Fruit fly (Drosophila melanogaster) whole organism, embryonic: ENCODE measurements around the gene CG33191.

ENCODE experiments used
- CG10274 ChIP-seq: fragments of 200-800 bp; sonication (Bioruptor generic); optimal IDR thresholded peaks from 3 replicates; lab custom pipeline; 2017; ENCODE audit warnings: missing biosample characterization, mild to moderate bottlenecking, missing genetic modification characterization
- CG11247 ChIP-seq: fragments of 200-800 bp; sonication (Bioruptor generic); IDR thresholded peaks from 2 replicates; pipeline ENCODE4 v1.3.6; 2022; ENCODE audit warnings: missing biosample characterization, missing genetic modification characterization
- CG11560 ChIP-seq: fragments of 200-800 bp; sonication (Bioruptor generic); IDR thresholded peaks from 3 replicates; pipeline ENCODE4 v1.3.6; 2022; ENCODE audit warnings: missing biosample characterization, missing genetic modification characterization
- CG11695 ChIP-seq: fragments of 200-800 bp; sonication (Bioruptor generic); IDR thresholded peaks from 3 replicates; pipeline ENCODE4 v1.3.6; 2022; ENCODE audit warnings: missing biosample characterization, missing genetic modification characterization
- CG14667 ChIP-seq: fragments of 200-800 bp; sonication (Bioruptor generic); IDR thresholded peaks from 2 replicates; pipeline ENCODE4 v1.3.6; 2022; ENCODE audit warnings: missing biosample characterization, missing genetic modification characterization
- CG15696 ChIP-seq: fragments of 200-800 bp; sonication (Bioruptor generic); optimal IDR thresholded peaks from 2 replicates; lab custom pipeline; 2019; ENCODE audit warnings: missing biosample characterization, mild to moderate bottlenecking, missing genetic modification characterization, moderate library complexity
- CG16815 ChIP-seq: fragments of 200-800 bp; sonication (Bioruptor generic); optimal IDR thresholded peaks from 3 replicates; lab custom pipeline; 2017; ENCODE audit warnings: missing biosample characterization, mild to moderate bottlenecking, missing genetic modification characterization
- CG2116 ChIP-seq: fragments of 200-800 bp; sonication (Bioruptor generic); optimal IDR thresholded peaks from 3 replicates; lab custom pipeline; 2018; ENCODE audit warnings: missing biosample characterization, mild to moderate bottlenecking, missing genetic modification characterization
- CG30403 ChIP-seq: fragments of 200-800 bp; sonication (Bioruptor generic); optimal IDR thresholded peaks from 3 replicates; lab custom pipeline; 2016; ENCODE audit warnings: missing biosample characterization, missing genetic modification characterization
- CG31224 ChIP-seq: fragments of 200-800 bp; sonication (Bioruptor generic); IDR thresholded peaks from 2 replicates; pipeline ENCODE4 v1.3.6; 2022; ENCODE audit warnings: missing biosample characterization, missing genetic modification characterization
- CG31388 ChIP-seq: fragments of 200-800 bp; sonication (Bioruptor generic); optimal IDR thresholded peaks from 2 replicates; lab custom pipeline; 2016; ENCODE audit warnings: missing biosample characterization, missing genetic modification characterization
- CG3995 ChIP-seq: fragments of 200-800 bp; sonication (Bioruptor generic); optimal IDR thresholded peaks from 3 replicates; lab custom pipeline; 2016; ENCODE audit warnings: missing biosample characterization, missing genetic modification characterization
- CG4328 ChIP-seq: fragments of 200-800 bp; sonication (Bioruptor generic); optimal IDR thresholded peaks from 3 replicates; lab custom pipeline; 2017; ENCODE audit warnings: missing biosample characterization, missing genetic modification reagents, missing genetic modification characterization
- CG4730 ChIP-seq: fragments of 200-800 bp; sonication (Bioruptor generic); IDR thresholded peaks from 2 replicates; pipeline ENCODE4 v1.3.6; 2022; ENCODE audit warnings: missing biosample characterization, missing genetic modification characterization
- CG6689 ChIP-seq: fragments of 200-800 bp; sonication (Bioruptor generic); IDR thresholded peaks from 2 replicates; pipeline ENCODE4 v1.3.6; 2022; ENCODE audit warnings: missing biosample characterization, missing genetic modification characterization
- CG6813 ChIP-seq: fragments of 200-800 bp; sonication (Bioruptor generic); optimal IDR thresholded peaks from 2 replicates; lab custom pipeline; 2017; ENCODE audit warnings: missing biosample characterization, missing genetic modification characterization, mild to moderate bottlenecking, moderate library complexity, missing genetic modification reagents
- CG7271 ChIP-seq: fragments of 200-800 bp; sonication (Bioruptor generic); optimal IDR thresholded peaks from 2 replicates; lab custom pipeline; 2018; ENCODE audit warnings: missing biosample characterization, mild to moderate bottlenecking, missing genetic modification characterization, moderate library complexity
- CG7928 ChIP-seq: fragments of 200-800 bp; sonication (Bioruptor generic); optimal IDR thresholded peaks from 2 replicates; lab custom pipeline; 2017; ENCODE audit warnings: missing biosample characterization, mild to moderate bottlenecking, missing genetic modification characterization
- CG8944 ChIP-seq: fragments of 200-800 bp; sonication (Bioruptor generic); optimal IDR thresholded peaks from 3 replicates; lab custom pipeline; 2016; ENCODE audit warnings: missing biosample characterization, missing genetic modification characterization
- CG9727 ChIP-seq: fragments of 200-800 bp; sonication (Bioruptor generic); optimal IDR thresholded peaks from 3 replicates; lab custom pipeline; 2017; ENCODE audit warnings: missing biosample characterization, mild to moderate bottlenecking, missing genetic modification characterization
- Chrac-16 ChIP-seq: fragments of 200-800 bp; sonication (Bioruptor generic); optimal IDR thresholded peaks from 3 replicates; lab custom pipeline; 2016; ENCODE audit warnings: missing biosample characterization, missing genetic modification characterization
- Dbx ChIP-seq: fragments of 200-800 bp; sonication (Bioruptor generic); IDR thresholded peaks from 3 replicates; pipeline ENCODE4 v1.3.6; 2022; ENCODE audit warnings: missing biosample characterization, missing genetic modification characterization
- Dek ChIP-seq: fragments of 200-800 bp; sonication (Bioruptor generic); optimal IDR thresholded peaks from 3 replicates; lab custom pipeline; 2019; ENCODE audit warnings: missing biosample characterization, mild to moderate bottlenecking, missing genetic modification characterization, moderate library complexity
- Dip3 ChIP-seq: fragments of 200-800 bp; sonication (Bioruptor generic); optimal IDR thresholded peaks from 3 replicates; lab custom pipeline; 2016; ENCODE audit warnings: missing biosample characterization, missing genetic modification characterization
- Ets97D ChIP-seq: fragments of 200-800 bp; sonication (Bioruptor generic); optimal IDR thresholded peaks from 3 replicates; lab custom pipeline; 2016; ENCODE audit warnings: missing biosample characterization, missing genetic modification characterization
- H2.0 ChIP-seq: fragments of 200-800 bp; sonication (Bioruptor generic); IDR thresholded peaks from 2 replicates; pipeline ENCODE4 v1.3.6; 2022; ENCODE audit warnings: missing biosample characterization, missing genetic modification characterization
- HLH54F ChIP-seq: fragments of 200-800 bp; sonication (Bioruptor generic); optimal IDR thresholded peaks from 3 replicates; lab custom pipeline; 2016; ENCODE audit warnings: missing biosample characterization, missing genetic modification characterization
- Lpt ChIP-seq: fragments of >200 bp; optimal IDR thresholded peaks from 2 replicates; lab custom pipeline; 2018; ENCODE audit warnings: missing biosample characterization, missing genetic modification characterization
- Mrtf ChIP-seq: fragments of 200-800 bp; sonication (Bioruptor generic); IDR thresholded peaks from 3 replicates; pipeline ENCODE4 v1.3.6; 2022; ENCODE audit warnings: missing biosample characterization, missing genetic modification characterization
- NC2β ChIP-seq: fragments of 200-800 bp; sonication (Bioruptor generic); optimal IDR thresholded peaks from 2 replicates; lab custom pipeline; 2016; ENCODE audit warnings: missing biosample characterization, missing genetic modification characterization
- Nf-YC ChIP-seq: fragments of 200-800 bp; optimal IDR thresholded peaks from 3 replicates; lab custom pipeline; 2019; ENCODE audit warnings: missing biosample characterization, mild to moderate bottlenecking, missing genetic modification characterization, moderate library complexity
- Ptx1 ChIP-seq: fragments of 200-800 bp; sonication (Bioruptor generic); IDR thresholded peaks from 2 replicates; pipeline ENCODE4 v1.3.6; 2022; ENCODE audit warnings: missing biosample characterization, missing genetic modification characterization
- Sox102F ChIP-seq: fragments of 200-800 bp; sonication (Bioruptor generic); optimal IDR thresholded peaks from 2 replicates; lab custom pipeline; 2018; ENCODE audit warnings: missing biosample characterization, mild to moderate bottlenecking, missing genetic modification characterization, moderate library complexity
- ash1 ChIP-seq: fragments of 200-800 bp; sonication (Bioruptor generic); optimal IDR thresholded peaks from 2 replicates; lab custom pipeline; 2018; ENCODE audit warnings: missing biosample characterization, mild to moderate bottlenecking, missing genetic modification characterization
- chm ChIP-seq: fragments of 200-800 bp; sonication (Bioruptor generic); IDR thresholded peaks from 2 replicates; pipeline ENCODE4 v1.3.6; 2022; ENCODE audit warnings: missing biosample characterization, missing genetic modification characterization
- ems ChIP-seq: fragments of 200-800 bp; sonication (Bioruptor generic); optimal IDR thresholded peaks from 3 replicates; lab custom pipeline; 2016; ENCODE audit warnings: missing biosample characterization, missing genetic modification characterization
- grau ChIP-seq: fragments of 200-800 bp; optimal IDR thresholded peaks from 3 replicates; lab custom pipeline; 2019; ENCODE audit warnings: missing biosample characterization, mild to moderate bottlenecking, missing genetic modification characterization, moderate library complexity
- hth ChIP-seq: fragments of >200 bp; optimal IDR thresholded peaks from 2 replicates; lab custom pipeline; 2017; ENCODE audit warnings: inconsistent platforms
- jigr1 ChIP-seq: fragments of 200-800 bp; sonication (Bioruptor generic); IDR thresholded peaks from 3 replicates; pipeline ENCODE4 v1.3.6; 2022; ENCODE audit warnings: missing biosample characterization, missing genetic modification characterization
- lab ChIP-seq: fragments of 200-800 bp; sonication (Bioruptor generic); optimal IDR thresholded peaks from 3 replicates; lab custom pipeline; 2017; ENCODE audit warnings: missing biosample characterization, missing genetic modification characterization, mild to moderate bottlenecking, moderate library complexity, missing genetic modification reagents
- lbe ChIP-seq: fragments of 200-800 bp; sonication (Bioruptor generic); optimal IDR thresholded peaks from 2 replicates; lab custom pipeline; 2016; ENCODE audit warnings: missing biosample characterization, mild to moderate bottlenecking, missing genetic modification characterization
- pan ChIP-seq, 4 experiments: fragments of >200 bp in 3 of 4; fragments of 200-800 bp in 1 of 4; sonication (Bioruptor generic) in 1 of 4; optimal IDR thresholded peaks in 3 of 4; IDR thresholded peaks in 1 of 4; 2 replicates each; pipeline versions ENCODE4 v1.3.6 to Lab custom; 2017 to 2022; ENCODE audit warnings: missing biosample characterization in 2 of 4, missing genetic modification characterization in 2 of 4, mixed read lengths in 1 of 4
- pfk ChIP-seq: fragments of 200-800 bp; sonication (Bioruptor generic); optimal IDR thresholded peaks from 2 replicates; lab custom pipeline; 2018; ENCODE audit warnings: missing biosample characterization, mild to moderate bottlenecking, missing genetic modification characterization, moderate library complexity
- pzg ChIP-seq: fragments of 200-800 bp; sonication (Bioruptor generic); optimal IDR thresholded peaks from 3 replicates; lab custom pipeline; 2018; ENCODE audit warnings: missing biosample characterization, mild to moderate bottlenecking, missing genetic modification characterization, moderate library complexity
- ranshi ChIP-seq: fragments of 200-800 bp; sonication (Bioruptor generic); IDR thresholded peaks from 2 replicates; pipeline ENCODE4 v1.3.6; 2022; ENCODE audit warnings: missing biosample characterization, missing genetic modification characterization
- row ChIP-seq: fragments of 200-800 bp; sonication (Bioruptor generic); IDR thresholded peaks from 3 replicates; pipeline ENCODE4 v1.3.6; 2022; ENCODE audit warnings: missing biosample characterization, missing genetic modification characterization
- slbo ChIP-seq: fragments of 200-800 bp; sonication (Bioruptor generic); IDR thresholded peaks from 2 replicates; pipeline ENCODE4 v1.3.6; 2022; ENCODE audit warnings: missing biosample characterization, missing genetic modification characterization
- sob ChIP-seq: fragments of 200-800 bp; sonication (Bioruptor generic); IDR thresholded peaks from 2 replicates; pipeline ENCODE4 v1.3.6; 2022; ENCODE audit warnings: missing biosample characterization, missing genetic modification characterization
- sug ChIP-seq: fragments of 200-800 bp; optimal IDR thresholded peaks from 2 replicates; lab custom pipeline; 2019; ENCODE audit warnings: missing biosample characterization, mild to moderate bottlenecking, missing genetic modification characterization, moderate library complexity
- ttk ChIP-seq: fragments of 200-800 bp; sonication (Bioruptor generic); IDR thresholded peaks from 2 replicates; pipeline ENCODE4 v2.1.2; 2022; ENCODE audit warnings: missing biosample characterization, missing genetic modification characterization
- tup ChIP-seq: fragments of 200-800 bp; sonication (Bioruptor generic); optimal IDR thresholded peaks from 2 replicates; lab custom pipeline; 2016; ENCODE audit warnings: missing biosample characterization, mild to moderate bottlenecking, missing genetic modification characterization, moderate library complexity

The CG33191 gene

DNA sequence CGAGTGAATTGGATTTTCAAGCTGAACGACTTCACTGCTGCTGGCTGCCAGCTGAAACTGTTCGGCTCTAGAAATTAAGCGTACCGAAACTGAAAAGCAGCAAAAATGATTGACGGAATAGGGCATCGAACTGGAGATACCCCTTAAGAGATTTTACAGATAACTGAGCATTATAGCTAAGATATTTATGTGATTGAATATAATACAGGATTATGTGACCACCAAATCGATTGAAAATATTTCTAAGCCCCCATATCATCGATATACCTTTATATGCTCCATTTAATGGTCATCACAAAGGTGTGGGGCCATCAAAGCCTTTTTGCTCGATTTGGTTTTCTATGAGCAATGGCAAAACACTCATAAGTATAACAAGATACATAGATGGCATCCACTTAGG lies 5.1 kb upstream of the CG33191 start (continued):
- no peak for TF ChIP-seq pzg (GFP tag; lab: Kevin White, UChicago)
- peak; percentile 51; the same call in 2 of the 3 replicates for TF ChIP-seq Dbx (GFP tag; lab: Robert Waterston, UW)
- TF ChIP-seq Mrtf (GFP tag; lab: Robert Waterston, UW): peak; percentile 48; the same call in 1 of the 3 replicates
- TF ChIP-seq CG15696 (tag; lab: Kevin White, UChicago): no peak
- no peak for TF ChIP-seq lab (GFP tag; lab: Kevin White, UChicago)
- TF ChIP-seq CG14667 (GFP tag; lab: Robert Waterston, UW): peak; percentile 28; the same call in 1 of the 2 replicates
- TF ChIP-seq H2.0: peak; percentile 55
- TF ChIP-seq CG6689 (GFP tag; lab: Robert Waterston, UW): peak; percentile 35; the same call in 1 of the 2 replicates
- TF ChIP-seq CG16815 (GFP tag; lab: Kevin White, UChicago): peak; percentile 38
- no peak for TF ChIP-seq Nf-YC (tag; lab: Kevin White, UChicago)
- no peak for TF ChIP-seq jigr1 (GFP tag; lab: Robert Waterston, UW)
- TF ChIP-seq CG2116: peak; percentile 15
- TF ChIP-seq NC2β (GFP tag; lab: Kevin White, UChicago): no peak
- TF ChIP-seq grau (tag; lab: Kevin White, UChicago): no peak
- TF ChIP-seq CG11560 (tag; lab: Robert Waterston, UW): no peak
- no peak for TF ChIP-seq CG4328 (GFP tag; lab: Kevin White, UChicago)
- peak; percentile 64 for TF ChIP-seq sob (GFP tag; lab: Robert Waterston, UW)
- peak; percentile 44 for TF ChIP-seq CG30403 (GFP tag; lab: Kevin White, UChicago)
- no peak for TF ChIP-seq hth
- TF ChIP-seq slbo (GFP tag; lab: Robert Waterston, UW): peak; percentile 78
- peak; percentile 37; the same call in 1 of the 2 replicates for TF ChIP-seq CG4730 (GFP tag; lab: Robert Waterston, UW)
- TF ChIP-seq CG6813 (GFP tag; lab: Kevin White, UChicago): peak; percentile 17
- TF ChIP-seq ttk (GFP tag; lab: Robert Waterston, UW): peak; percentile 27; the same call in 1 of the 2 replicates
- TF ChIP-seq ash1 (GFP tag; lab: Kevin White, UChicago): no peak
- peak; percentile 47; the same call in 1 of the 2 replicates for TF ChIP-seq CG31224 (GFP tag; lab: Robert Waterston, UW)
- peak; percentile 68 for TF ChIP-seq Ptx1
- TF ChIP-seq CG7271 (tag; lab: Kevin White, UChicago): no peak
- peak; percentile 38 for TF ChIP-seq CG9727 (GFP tag; lab: Kevin White, UChicago)
- no peak for TF ChIP-seq Ets97D (GFP tag; lab: Kevin White, UChicago)
- TF ChIP-seq CG3995 (GFP tag; lab: Kevin White, UChicago): no peak
- no peak for TF ChIP-seq lbe
- TF ChIP-seq Chrac-16 (GFP tag; lab: Kevin White, UChicago): peak; percentile 28
- TF ChIP-seq chm (GFP tag; lab: Robert Waterston, UW): peak; percentile 62; the same call in 1 of the 2 replicates
- TF ChIP-seq tup (GFP tag; lab: Kevin White, UChicago): no peak
- peak; percentile 1 for TF ChIP-seq ems (GFP tag; lab: Kevin White, UChicago)
- TF ChIP-seq Sox102F (GFP tag; lab: Kevin White, UChicago): peak; percentile 65
- TF ChIP-seq row (GFP tag; lab: Robert Waterston, UW): peak; percentile 78
- TF ChIP-seq pan (optimal IDR thresholded peaks at IDR 0.05; lab: Kevin White, UChicago): no peak
- peak in 1 of 2 experiments; percentile 80 for TF ChIP-seq pan (GFP tag; optimal IDR thresholded peaks at IDR 0.05 in 1 of 2, IDR thresholded peaks at IDR 0.05 in 1 of 2)
- TF ChIP-seq CG11247: peak; percentile 57; the same call in 1 of the 2 replicates
- no peak for TF ChIP-seq CG10274 (GFP tag; lab: Kevin White, UChicago)
- no peak for TF ChIP-seq pfk
- peak; percentile 43 for TF ChIP-seq Dip3 (GFP tag; lab: Kevin White, UChicago)
- TF ChIP-seq CG31388 (GFP tag; lab: Kevin White, UChicago): no peak
- TF ChIP-seq HLH54F: peak; percentile 49
- peak; percentile 45; the same call in 1 of the 2 replicates for TF ChIP-seq ranshi (GFP tag; lab: Robert Waterston, UW)
- TF ChIP-seq sug (tag; lab: Kevin White, UChicago): no peak
- TF ChIP-seq Dek (tag; lab: Kevin White, UChicago): no peak
- TF ChIP-seq CG7928: no peak
- TF ChIP-seq CG8944 (GFP tag; lab: Kevin White, UChicago): no peak
- peak; percentile 62; the same call in 2 of the 3 replicates for TF ChIP-seq CG11695 (GFP tag; lab: Robert Waterston, UW)
- no peak for TF ChIP-seq Lpt
